Worm (Caenorhabditis elegans) whole organism, L4/young adult: ENCODE data around the gene K06B4.4.

Experiments used
- W03F9.2 ChIP-seq: fragments of 150-350 bp; optimal IDR thresholded peaks from 2 replicates; lab custom pipeline; 2014; ENCODE audit warnings: missing biosample characterization, missing genetic modification characterization
- dao-5 ChIP-seq: sonication (generic microtip); optimal IDR thresholded peaks from 2 replicates; lab custom pipeline; 2016; ENCODE audit warnings: missing genotype, missing genetic modification characterization, moderate library complexity, missing compliant biosample characterization
- him-1 ChIP-seq: sonication (generic microtip); optimal IDR thresholded peaks from 2 replicates; lab custom pipeline; 2016; ENCODE audit warnings: missing genotype, missing genetic modification reagents, missing genetic modification characterization, missing compliant biosample characterization

DNA sequence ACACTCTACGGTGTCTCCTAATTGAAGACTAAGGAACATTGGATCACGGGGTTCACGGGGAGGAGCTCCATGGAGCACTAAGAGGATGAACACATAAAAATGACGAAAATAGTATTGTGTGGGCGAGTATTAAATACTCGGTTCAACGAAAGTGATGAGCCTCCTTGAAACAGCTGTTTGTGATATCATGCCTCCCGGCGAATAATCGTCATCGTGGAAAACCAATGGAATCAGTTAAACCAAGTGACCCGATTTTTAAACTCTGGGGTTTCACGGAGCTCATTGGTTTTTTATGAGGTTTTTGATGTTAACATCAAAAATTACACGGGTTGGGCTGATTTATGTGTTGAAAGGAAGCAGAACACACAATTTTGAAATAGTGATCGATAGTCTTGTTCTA is 7.4 kb upstream of the K06B4.4 start:
- no peak for TF ChIP-seq him-1 (tag; lab: Kevin White, UChicago)
- TF ChIP-seq dao-5 (tag; lab: Kevin White, UChicago) = no peak
- TF ChIP-seq W03F9.2 = no peak
